Worm (Caenorhabditis elegans) whole organism, dauer: ENCODE data around the gene nas-31.

ENCODE experiments used
- unc-62 ChIP-seq: sonication (generic microtip); optimal IDR thresholded peaks from 2 replicates; lab custom pipeline; 2017; ENCODE audit warnings: missing biosample characterization, missing genetic modification reagents, missing genetic modification characterization

The nas-31 gene

ce11 chrV:10949511-10949910 lies 27.9 kb upstream of the nas-31 start, which contains the start of gene col-153:
TSS of gene col-153 (plus strand) at chrV:10949811.
- TF ChIP-seq unc-62 (GFP tag; lab: Kevin White, UChicago), result no peak

DNA sequence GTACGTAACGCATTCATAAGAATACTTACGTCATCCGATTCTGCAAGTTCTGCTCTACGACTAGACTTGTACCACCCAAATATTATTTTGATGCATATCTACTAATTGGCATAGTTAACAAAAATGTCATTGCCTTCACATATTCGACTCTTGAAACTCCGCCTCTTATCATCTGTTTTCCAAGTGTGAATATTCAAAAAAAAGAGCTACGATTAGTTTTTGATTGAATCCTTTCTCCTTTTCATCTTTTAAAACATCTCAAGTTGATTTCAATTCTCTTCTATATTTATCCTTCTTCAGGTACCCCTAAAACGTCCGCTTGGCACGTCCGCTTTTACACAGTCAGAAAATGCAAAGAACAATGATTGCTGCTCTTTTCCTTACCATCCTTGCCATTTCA lies 26.3 kb upstream of the nas-31 start, which contains the start of gene F17C11.2:
Gene F17C11.2 (plus strand): TSS at position 301 of the 400 bp plus-strand sequence.
- TF ChIP-seq unc-62 (GFP tag; lab: Kevin White, UChicago), result no peak

DNA sequence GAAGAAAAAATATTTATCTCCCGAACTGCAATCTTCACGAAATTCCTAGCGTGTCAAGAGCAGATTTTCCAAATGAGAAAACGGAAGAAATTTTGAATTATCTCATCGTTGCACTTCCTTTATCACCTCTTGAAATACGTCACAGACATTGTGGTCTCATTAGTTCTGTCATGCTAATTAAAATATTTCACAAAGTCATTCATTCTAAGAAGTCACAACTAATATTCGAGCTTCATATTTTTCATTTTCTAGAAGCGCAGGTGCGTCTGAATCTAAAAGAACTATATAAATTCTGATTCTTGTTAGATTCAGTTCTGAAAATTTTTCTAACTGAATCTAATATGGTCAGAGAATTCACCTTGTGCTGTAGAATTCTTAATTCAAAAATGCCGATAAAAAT lies 25.6 kb upstream of the nas-31 start:
- TF ChIP-seq unc-62 (GFP tag; lab: Kevin White, UChicago), result no peak

DNA sequence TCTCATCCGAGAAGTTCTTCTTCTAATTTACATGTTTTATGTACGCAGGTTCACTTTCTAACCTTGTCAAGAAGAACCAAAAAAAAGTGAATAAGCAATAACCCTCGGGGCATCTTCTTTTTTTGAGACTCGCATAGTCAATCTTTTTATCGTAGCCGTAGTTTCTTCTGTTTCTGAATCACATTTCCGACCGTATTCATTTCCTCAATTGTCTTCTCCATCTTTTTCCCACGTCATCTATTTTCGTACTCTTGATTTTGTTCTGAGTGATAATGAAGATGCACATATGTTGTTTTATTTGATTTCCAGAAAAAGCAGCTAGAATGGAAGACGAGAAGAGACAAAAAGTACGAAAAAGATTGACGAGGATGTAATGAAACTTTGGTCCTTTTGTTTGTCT lies 23.3 kb upstream of the nas-31 start:
- TF ChIP-seq unc-62 (GFP tag; lab: Kevin White, UChicago), result no peak

DNA sequence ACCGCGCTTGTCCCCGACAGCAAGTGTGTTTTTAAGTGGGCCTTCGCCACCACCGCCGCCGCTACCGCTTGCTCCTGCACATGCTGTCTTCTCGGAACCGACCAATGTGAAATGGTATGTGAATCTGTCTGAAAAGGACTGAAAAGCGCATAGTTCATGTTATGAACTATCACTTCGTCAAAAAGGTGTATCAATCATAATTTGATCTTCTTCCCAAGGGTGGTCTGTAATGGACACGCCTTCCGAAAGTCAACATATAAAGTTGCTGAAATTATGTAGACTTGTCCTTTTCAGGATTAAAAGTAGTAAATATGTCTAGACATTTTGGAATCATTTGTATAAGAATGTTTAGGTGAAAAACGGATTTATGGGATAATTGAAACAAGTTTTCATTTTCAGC lies 20.5 kb upstream of the nas-31 start, which contains the start of gene zip-9:
Gene zip-9 (plus strand): TSS at position 301 of the 400 bp plus-strand sequence.
- no peak for TF ChIP-seq unc-62 (GFP tag; lab: Kevin White, UChicago)

ce11 chrV:10941150-10941549 lies 19.5 kb upstream of the nas-31 start, which contains the start of gene F17C11.26:
TSS of gene F17C11.26 (plus strand) at chrV:10941450.
- TF ChIP-seq unc-62 (GFP tag; lab: Kevin White, UChicago), result no peak

DNA sequence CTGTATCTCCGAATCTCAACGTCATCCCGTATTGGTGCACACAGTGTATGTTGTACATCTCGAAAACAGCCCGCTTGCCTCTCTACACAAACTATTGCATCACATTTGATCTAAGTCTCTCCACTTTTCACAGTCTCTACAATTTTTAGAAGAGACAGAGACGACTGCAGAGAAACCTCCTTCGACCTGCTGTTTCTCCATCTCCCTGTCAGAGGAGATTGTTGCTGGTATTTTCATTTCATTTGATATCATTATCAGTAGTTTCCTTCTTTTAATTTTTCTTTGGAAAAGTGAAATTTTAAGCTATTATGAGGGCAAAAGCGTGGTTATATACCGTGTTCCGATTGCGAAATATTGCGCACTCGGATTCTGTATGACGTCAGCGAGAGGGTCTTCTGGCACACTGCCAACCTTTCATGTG lies 18.9 kb upstream of the nas-31 start:
- TF ChIP-seq unc-62 (GFP tag; lab: Kevin White, UChicago), result no peak

DNA sequence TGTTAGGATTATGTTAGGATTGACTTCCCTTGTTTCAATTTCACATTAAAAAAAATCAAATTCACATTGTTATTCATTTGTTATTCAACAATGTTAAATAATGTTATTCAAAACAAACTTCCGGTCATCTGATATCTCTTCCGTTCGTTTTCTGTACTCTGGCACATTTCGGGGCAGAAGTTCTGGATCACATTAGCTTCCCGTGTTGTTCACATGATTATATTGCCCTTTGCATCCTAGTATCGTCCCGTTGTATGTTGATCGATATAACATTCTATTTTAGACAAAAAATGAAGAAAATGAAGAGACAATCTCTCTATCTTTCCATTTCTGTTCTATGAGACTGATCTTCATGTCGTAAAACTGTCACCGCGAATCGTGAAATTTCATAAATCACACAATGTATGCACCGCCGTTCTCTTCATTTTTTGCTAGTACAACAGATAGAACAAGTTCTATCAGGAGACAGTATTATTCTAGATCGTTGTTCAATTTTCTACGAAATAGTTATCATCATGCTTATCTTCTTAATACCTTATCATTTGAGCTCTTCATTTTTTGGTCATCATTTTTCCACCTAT lies 18.4 kb upstream of the nas-31 start:
- no peak for TF ChIP-seq unc-62 (GFP tag; lab: Kevin White, UChicago)

ce11 chrV:10938739-10939138 lies 17.1 kb upstream of the nas-31 start, which contains the start of gene F17C11.11:
TSS of gene F17C11.11 (minus strand) at chrV:10938817.
- no peak for TF ChIP-seq unc-62 (GFP tag; lab: Kevin White, UChicago)

DNA sequence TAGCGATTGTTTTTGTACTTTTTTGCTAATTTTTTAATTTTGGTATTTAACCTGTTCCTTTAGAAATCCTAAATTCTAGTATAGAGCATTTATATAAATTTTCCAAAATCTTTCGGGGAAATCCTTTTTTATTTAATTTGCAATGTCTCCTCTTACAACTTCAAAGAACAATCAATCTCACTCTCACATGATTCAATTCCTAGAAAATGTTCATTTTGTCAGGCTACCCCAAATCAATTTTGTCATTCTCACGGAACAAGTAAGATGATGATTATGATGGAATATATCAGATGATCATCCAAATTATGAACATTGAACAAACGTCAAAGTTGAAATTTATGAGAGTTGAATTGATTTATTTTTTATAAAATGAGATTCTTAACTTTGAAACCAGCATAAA lies 15.6 kb upstream of the nas-31 start:
- no peak for TF ChIP-seq unc-62 (GFP tag; lab: Kevin White, UChicago)

ce11 chrV:10936681-10937080 lies 15.0 kb upstream of the nas-31 start, which contains the start of gene F17C11.12:
TSS of gene F17C11.12 (minus strand) at chrV:10936920.
- no peak for TF ChIP-seq unc-62 (GFP tag; lab: Kevin White, UChicago)

DNA sequence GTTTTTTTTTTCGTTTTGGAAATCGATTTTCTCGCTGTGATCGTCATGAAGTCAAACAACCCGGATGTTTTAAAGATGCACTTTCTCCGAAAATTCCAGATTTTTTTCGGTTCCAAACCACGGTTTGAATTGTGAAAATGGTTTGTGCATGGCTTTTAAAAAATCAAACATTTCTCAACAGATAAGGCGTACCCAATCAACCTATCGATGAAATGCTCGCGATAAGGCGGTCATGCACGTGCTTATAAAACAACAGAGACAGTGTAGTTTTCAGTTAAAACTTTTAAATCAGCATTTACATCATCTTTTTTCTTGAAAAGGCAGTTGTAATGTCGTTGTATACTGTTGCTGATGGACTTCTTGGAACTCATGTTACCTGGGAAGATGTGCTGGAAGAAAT lies 10.8 kb upstream of the nas-31 start, which contains the start of gene F58B4.5:
Gene F58B4.5 (plus strand): TSS at position 283 of the 400 bp plus-strand sequence.
- no peak for TF ChIP-seq unc-62 (GFP tag; lab: Kevin White, UChicago)

DNA sequence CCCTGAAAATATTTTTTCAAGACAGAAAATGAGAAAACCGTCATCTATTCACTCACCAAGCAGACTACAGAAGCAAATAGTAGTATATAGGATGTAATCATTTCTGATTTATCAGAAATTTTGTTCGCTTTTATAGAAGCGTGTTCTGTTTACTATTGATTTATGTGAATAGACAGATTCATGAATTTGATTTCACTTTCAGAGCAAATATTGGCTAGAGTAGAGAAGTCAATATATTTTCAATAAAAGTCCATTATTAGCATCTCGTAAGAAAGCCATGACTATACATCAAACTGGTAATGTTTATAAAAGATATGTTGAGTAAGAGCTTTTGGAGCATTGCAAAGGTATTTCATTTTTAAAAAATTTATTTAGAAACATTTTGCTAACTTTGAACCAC lies 9.5 kb upstream of the nas-31 start, which contains the start of gene scvp-1:
Gene scvp-1 (minus strand): TSS at position 101 of the 400 bp plus-strand sequence.
- TF ChIP-seq unc-62 (GFP tag; lab: Kevin White, UChicago), result no peak

DNA sequence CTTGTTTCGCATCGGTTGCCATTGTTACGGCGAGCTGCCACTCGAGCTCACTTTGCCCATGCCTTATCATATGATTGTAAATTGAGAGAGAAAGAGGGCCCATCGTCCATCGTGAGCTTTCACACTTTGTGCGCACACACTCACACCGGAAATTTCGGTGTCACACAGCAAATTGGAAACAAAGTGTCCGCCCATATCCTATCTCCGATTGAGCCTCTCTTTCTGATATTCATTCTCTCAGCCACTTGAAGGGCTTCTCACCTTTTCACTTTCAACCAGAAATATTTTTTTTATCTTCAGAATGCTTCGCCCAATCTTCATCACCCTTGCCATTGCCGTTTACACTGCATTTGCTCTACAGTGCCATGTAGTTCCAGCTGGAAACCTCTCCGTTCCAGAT lies 7.9 kb upstream of the nas-31 start, which contains the start of gene F58B4.3:
Gene F58B4.3 (plus strand): TSS at position 301 of the 400 bp plus-strand sequence.
- no peak for TF ChIP-seq unc-62 (GFP tag; lab: Kevin White, UChicago)

DNA sequence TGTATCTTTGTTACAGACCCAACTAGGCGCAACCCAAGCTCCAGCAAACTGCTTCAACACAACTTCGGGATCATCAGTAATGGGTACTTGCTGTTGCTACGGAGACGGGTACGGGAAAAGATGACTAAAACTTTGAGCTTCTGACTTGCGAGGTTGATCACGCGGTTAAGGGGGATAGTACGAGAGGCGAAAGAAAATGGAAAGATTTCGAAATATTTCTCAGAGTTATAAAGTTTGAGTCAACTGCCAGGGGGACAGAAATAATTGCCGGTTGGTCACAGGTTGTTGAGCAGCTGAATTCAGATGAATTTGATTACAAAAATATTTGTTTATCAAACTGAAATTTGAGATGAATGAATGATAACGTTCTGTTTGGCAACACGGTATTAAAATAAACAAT lies 4.0 kb upstream of the nas-31 start:
- TF ChIP-seq unc-62 (GFP tag; lab: Kevin White, UChicago), result no peak

ce11 chrV:10924731-10925130 lies 3.1 kb upstream of the nas-31 start, which contains the start of gene F58B4.6:
TSS of gene F58B4.6 (plus strand) at chrV:10925031.
- no peak for TF ChIP-seq unc-62 (GFP tag; lab: Kevin White, UChicago)

- TF ChIP-seq unc-62 (GFP tag; lab: Kevin White, UChicago), result no peak
These were observed 1.6 kb upstream of the nas-31 start, which contains the start of gene F58B4.7 for ce11 chrV:10923229-10923628. TSS of gene F58B4.7 (minus strand) at chrV:10923329.
